Fruit fly (Drosophila melanogaster) whole organism, adult: ENCODE data around the gene hiro.

Experiments used
- CG11617 ChIP-seq: fragments of 200-800 bp; sonication (Bioruptor generic); optimal IDR thresholded peaks from 2 replicates; lab custom pipeline; 2017; ENCODE audit warnings: mild to moderate bottlenecking, missing biosample characterization, missing genetic modification reagents, missing genetic modification characterization
- CG12768 ChIP-seq: fragments of 200-800 bp; sonication (Bioruptor generic); optimal IDR thresholded peaks from 2 replicates; lab custom pipeline; 2017; ENCODE audit warnings: missing biosample characterization, missing genetic modification characterization, mild to moderate bottlenecking, moderate library complexity, missing genetic modification reagents
- CG14711 ChIP-seq: fragments of 200-800 bp; sonication (Bioruptor generic); optimal IDR thresholded peaks from 2 replicates; lab custom pipeline; 2018; ENCODE audit warnings: missing biosample characterization, mild to moderate bottlenecking, missing genetic modification characterization, moderate library complexity
- CG33017 ChIP-seq: fragments of 200-800 bp; sonication (Bioruptor generic); optimal IDR thresholded peaks from 2 replicates; lab custom pipeline; 2018; ENCODE audit warnings: missing biosample characterization, mild to moderate bottlenecking, missing genetic modification characterization, moderate library complexity
- CG5204 ChIP-seq: fragments of 200-800 bp; sonication (Bioruptor generic); optimal IDR thresholded peaks from 2 replicates; lab custom pipeline; 2016; ENCODE audit warnings: missing biosample characterization, missing genetic modification characterization
- CG7045 ChIP-seq: fragments of 200-800 bp; sonication (Bioruptor generic); optimal IDR thresholded peaks from 2 replicates; lab custom pipeline; 2017; ENCODE audit warnings: missing biosample characterization, mild to moderate bottlenecking, missing genetic modification characterization
- CG7101 ChIP-seq: fragments of 200-800 bp; sonication (Bioruptor generic); optimal IDR thresholded peaks from 2 replicates; lab custom pipeline; 2018; ENCODE audit warnings: missing biosample characterization, mild to moderate bottlenecking, missing genetic modification characterization, moderate library complexity
- Clk ChIP-seq: fragments of 200-800 bp; sonication (Bioruptor generic); optimal IDR thresholded peaks from 2 replicates; lab custom pipeline; 2017; ENCODE audit warnings: missing biosample characterization, missing genetic modification characterization
- Crg-1 ChIP-seq: fragments of 200-800 bp; sonication (Bioruptor generic); optimal IDR thresholded peaks from 2 replicates; lab custom pipeline; 2016; ENCODE audit warnings: missing biosample characterization, missing genetic modification characterization
- Hr96 ChIP-seq: fragments of 200-800 bp; sonication (Bioruptor generic); optimal IDR thresholded peaks from 2 replicates; lab custom pipeline; 2016; ENCODE audit warnings: missing biosample characterization, missing genetic modification characterization
- Mnt ChIP-seq: fragments of 200-800 bp; sonication (Bioruptor generic); optimal IDR thresholded peaks from 2 replicates; lab custom pipeline; 2016; ENCODE audit warnings: missing biosample characterization, mild to moderate bottlenecking, missing genetic modification characterization
- bab1 ChIP-seq: fragments of 200-800 bp; sonication (Bioruptor generic); optimal IDR thresholded peaks from 3 replicates; lab custom pipeline; 2019; ENCODE audit warnings: missing biosample characterization, mild to moderate bottlenecking, missing genetic modification characterization, moderate library complexity
- cic ChIP-seq: fragments of 200-800 bp; sonication (Bioruptor generic); optimal IDR thresholded peaks from 2 replicates; lab custom pipeline; 2017; ENCODE audit warnings: missing biosample characterization, mild to moderate bottlenecking, missing genetic modification characterization, moderate library complexity
- cnc ChIP-seq, 2 experiments: fragments of >200 bp; optimal IDR thresholded peaks; 2 replicates each; lab custom pipeline; 2017
- kay ChIP-seq: fragments of 200-800 bp; sonication (Bioruptor generic); peaks from one replicate; lab custom pipeline; 2016; ENCODE audit warnings: missing biosample characterization, missing genetic modification characterization, borderline replicate concordance
- ovo ChIP-seq: fragments of 200-800 bp; sonication (Bioruptor generic); optimal IDR thresholded peaks from 2 replicates; lab custom pipeline; 2016; ENCODE audit warnings: missing biosample characterization, missing genetic modification characterization
- pad ChIP-seq: fragments of 200-800 bp; sonication (Bioruptor generic); optimal IDR thresholded peaks from 3 replicates; lab custom pipeline; 2017; ENCODE audit warnings: missing biosample characterization, missing genetic modification characterization, mild to moderate bottlenecking, moderate library complexity, missing genetic modification reagents
- tj ChIP-seq: fragments of 200-800 bp; sonication (Bioruptor generic); optimal IDR thresholded peaks from 3 replicates; lab custom pipeline; 2017; ENCODE audit warnings: missing biosample characterization, mild to moderate bottlenecking, missing genetic modification characterization, moderate library complexity
- toe ChIP-seq: fragments of 200-800 bp; sonication (Bioruptor generic); optimal IDR thresholded peaks from 2 replicates; lab custom pipeline; 2016; ENCODE audit warnings: missing biosample characterization, missing genetic modification characterization

The hiro gene

dm6 chr3L:726486-727180, 38.9 kb upstream of the hiro start:
- TF ChIP-seq cic (GFP tag; lab: Kevin White, UChicago) (no peak), Clk (GFP tag; lab: Kevin White, UChicago) (no peak), CG14711 (tag; lab: Kevin White, UChicago) (no peak), CG5204 (GFP tag; lab: Kevin White, UChicago) (no peak)

DNA sequence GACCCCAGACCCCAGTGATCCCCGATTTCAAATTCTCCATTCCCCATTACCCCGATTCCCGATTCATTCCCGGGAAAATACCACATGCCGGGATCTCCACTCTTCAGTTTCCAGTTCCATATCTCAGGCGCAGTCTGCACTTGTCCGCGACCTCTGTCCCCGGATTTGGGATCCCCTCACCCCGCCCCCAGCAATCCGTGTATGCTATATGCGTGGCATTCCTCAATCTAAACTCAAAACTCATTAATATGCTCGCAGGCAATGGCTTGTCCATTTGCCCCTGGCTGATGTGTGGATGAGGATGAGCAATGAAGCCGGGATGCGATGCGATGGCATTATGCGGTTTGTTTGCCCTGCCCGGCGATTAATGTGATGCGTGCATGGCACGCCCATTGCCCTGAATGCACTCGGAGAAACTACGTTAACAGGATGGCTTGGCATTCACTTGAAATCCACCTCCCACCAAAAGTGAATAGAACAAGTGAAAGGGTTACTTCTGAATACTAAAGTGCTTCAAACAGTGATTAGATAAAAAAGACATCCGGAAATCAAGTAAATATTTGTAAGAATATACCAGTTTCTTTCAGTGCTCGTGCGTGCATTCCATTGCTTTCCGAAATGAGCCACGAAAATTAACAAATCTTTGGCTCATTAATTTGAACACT, 37.9 kb upstream of the hiro start:
- TF ChIP-seq tj (GFP tag; lab: Kevin White, UChicago) (no peak), kay (GFP tag; lab: Kevin White, UChicago) (no peak), CG7045 (GFP tag; lab: Kevin White, UChicago) (no peak), Hr96 (GFP tag; lab: Kevin White, UChicago) (no peak), cnc (optimal IDR thresholded peaks at IDR 0.05; lab: Kevin White, UChicago) (no peak)

dm6 chr3L:724518-725341, 37.0 kb upstream of the hiro start:
- TF ChIP-seq Hr96 (GFP tag; lab: Kevin White, UChicago): peak; percentile 16
- TF ChIP-seq pad (GFP tag; lab: Kevin White, UChicago): no peak
- TF ChIP-seq cic (GFP tag; lab: Kevin White, UChicago): no peak
- TF ChIP-seq CG33017 (tag; lab: Kevin White, UChicago): no peak
- TF ChIP-seq kay (GFP tag; lab: Kevin White, UChicago): no peak
- peak; percentile 61 for TF ChIP-seq CG7101 (tag; lab: Kevin White, UChicago)
- TF ChIP-seq Crg-1 (GFP tag; lab: Kevin White, UChicago): no peak
- peak; percentile 38 for TF ChIP-seq bab1 (GFP tag; lab: Kevin White, UChicago)
- TF ChIP-seq cnc (optimal IDR thresholded peaks at IDR 0.05; lab: Kevin White, UChicago): no peak
- TF ChIP-seq CG11617: peak; percentile 12
- TF ChIP-seq CG12768: no peak
- TF ChIP-seq ovo: no peak
- no peak for TF ChIP-seq Clk (GFP tag; lab: Kevin White, UChicago)
- peak; percentile 42 for TF ChIP-seq CG14711 (tag; lab: Kevin White, UChicago)
- TF ChIP-seq CG5204 (GFP tag; lab: Kevin White, UChicago): no peak

DNA sequence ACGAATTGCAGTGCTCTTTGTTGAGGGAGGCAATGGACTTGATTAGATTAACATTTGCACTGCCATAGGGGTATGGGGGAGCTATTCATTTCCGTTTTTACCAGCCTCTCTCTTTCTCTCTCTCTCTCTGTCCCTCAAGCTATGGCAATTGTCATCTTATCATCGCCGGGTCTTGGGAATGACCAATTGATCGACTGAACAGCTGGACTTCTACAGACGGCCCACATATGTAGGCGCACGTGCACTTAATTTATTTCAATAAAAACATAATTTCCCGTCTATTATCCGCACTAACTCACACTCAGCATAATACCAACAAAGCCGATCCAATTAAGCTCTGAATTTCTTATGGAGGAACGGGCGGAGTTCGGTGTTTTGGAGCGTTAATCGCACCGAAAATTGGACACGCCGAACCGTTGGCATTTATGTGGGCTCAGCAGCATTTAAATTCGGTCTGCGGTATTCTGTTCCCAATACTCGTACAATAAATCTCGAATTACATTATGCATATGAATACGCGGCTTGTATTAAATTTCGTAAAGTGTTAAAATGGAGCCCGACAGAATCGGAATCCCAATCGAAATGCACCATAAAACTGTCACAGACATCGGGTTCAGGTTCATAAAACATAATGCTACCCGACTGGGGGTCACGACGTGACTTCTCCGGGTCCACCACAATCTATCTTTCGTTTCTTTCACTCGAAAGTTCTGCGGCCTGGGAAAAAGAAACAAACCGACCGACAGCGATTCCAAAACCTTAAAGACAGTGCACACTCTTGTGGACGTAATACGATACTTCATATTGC, 36.1 kb upstream of the hiro start:
- peak; percentile 94 for TF ChIP-seq tj (GFP tag; lab: Kevin White, UChicago)
- TF ChIP-seq CG7101 (tag; lab: Kevin White, UChicago): no peak

DNA sequence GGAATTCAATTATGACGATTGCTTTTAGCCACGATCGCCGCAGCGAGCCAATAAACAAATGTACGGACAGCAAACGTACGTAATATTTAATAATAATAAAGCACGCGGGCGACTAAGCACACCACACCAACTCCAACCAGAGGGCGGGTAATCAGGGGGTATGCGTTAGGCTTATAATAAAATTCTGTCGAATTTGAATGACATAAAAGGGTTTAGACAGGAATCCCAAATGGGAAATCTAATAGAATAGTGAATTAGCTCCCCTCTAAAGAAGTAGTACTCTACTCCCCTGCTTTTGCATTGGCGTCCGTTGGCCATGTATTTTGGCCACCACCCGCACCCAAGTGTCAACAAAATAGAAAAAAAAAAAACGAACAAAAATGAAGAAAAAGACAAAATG, 34.6 kb upstream of the hiro start:
- TF ChIP-seq Mnt (GFP tag; lab: Kevin White, UChicago) (no peak), CG12768 (no peak), toe (GFP tag; lab: Kevin White, UChicago) (no peak), ovo (no peak), CG11617 (no peak), CG33017 (tag; lab: Kevin White, UChicago) (no peak), cnc (optimal IDR thresholded peaks at IDR 0.05; lab: Kevin White, UChicago) (no peak), tj (GFP tag; lab: Kevin White, UChicago) (no peak)

DNA sequence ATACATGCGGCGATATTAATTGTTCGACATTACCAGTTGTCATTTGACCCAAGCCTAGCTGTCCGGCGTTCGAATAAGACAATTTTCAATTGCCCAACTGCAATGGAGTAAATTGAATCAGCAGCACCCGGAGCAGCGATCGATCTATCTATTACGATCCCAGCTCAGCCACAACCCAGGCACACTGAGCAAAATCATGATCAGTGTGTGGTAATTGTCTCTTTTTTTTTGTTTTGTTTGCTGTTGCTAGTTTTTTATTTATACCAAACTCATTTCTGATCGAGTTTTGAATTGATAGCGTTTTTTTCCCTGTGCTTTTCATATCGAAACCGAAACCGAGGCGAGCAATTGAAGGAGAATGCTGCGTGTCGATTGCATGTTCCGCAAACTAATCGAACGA, 34.1 kb upstream of the hiro start:
- TF ChIP-seq tj (GFP tag; lab: Kevin White, UChicago): no peak
- TF ChIP-seq CG11617: no peak
- no peak for TF ChIP-seq cic (GFP tag; lab: Kevin White, UChicago)
- no peak for TF ChIP-seq Clk (GFP tag; lab: Kevin White, UChicago)
- TF ChIP-seq CG7045 (GFP tag; lab: Kevin White, UChicago): no peak

dm6 chr3L:721026-721425, 33.3 kb upstream of the hiro start:
- TF ChIP-seq CG14711 (tag; lab: Kevin White, UChicago): no peak
- TF ChIP-seq toe (GFP tag; lab: Kevin White, UChicago): no peak
- no peak for TF ChIP-seq tj (GFP tag; lab: Kevin White, UChicago)
- TF ChIP-seq CG11617: no peak
- TF ChIP-seq pad (GFP tag; lab: Kevin White, UChicago): no peak
- TF ChIP-seq ovo: no peak
- no peak for TF ChIP-seq Mnt (GFP tag; lab: Kevin White, UChicago)
